Worm (Caenorhabditis elegans) whole organism, L1 larva: Measurements from ENCODE around the gene ZK673.11.
A peak's percentile ranks its signal among the peaks of the same experiment; 100 is the strongest.

Source experiments
- C04F5.9 ChIP-seq: sonication (generic microtip); optimal IDR thresholded peaks from 2 replicates; lab custom pipeline; 2016; ENCODE audit warnings: missing genetic modification characterization, missing compliant biosample characterization
- C34B4.2 ChIP-seq: sonication (generic microtip); optimal IDR thresholded peaks from 2 replicates; lab custom pipeline; 2017; ENCODE audit warnings: mild to moderate bottlenecking, missing genetic modification characterization, missing compliant biosample characterization
- aha-1 ChIP-seq: fragments of 150-350 bp; optimal IDR thresholded peaks from 2 replicates; lab custom pipeline; 2014; ENCODE audit warnings: missing biosample characterization, missing genetic modification characterization
- aly-2 ChIP-seq: fragments of 150-350 bp; optimal IDR thresholded peaks from 2 replicates; lab custom pipeline; 2014; ENCODE audit warnings: missing biosample characterization, missing genetic modification characterization
- blmp-1 ChIP-seq: fragments of 150-350 bp; optimal IDR thresholded peaks from 2 replicates; lab custom pipeline; 2014; ENCODE audit warnings: missing biosample characterization, missing genetic modification characterization
- dpl-1 ChIP-seq, 3 experiments: fragments of 150-350 bp in 2 of 3; sonication (generic microtip) in 1 of 3; optimal IDR thresholded peaks; 2 replicates each; lab custom pipeline; 2014 to 2017; ENCODE audit warnings: missing biosample characterization in 3 of 3, missing genetic modification characterization in 3 of 3, missing genetic modification reagents in 3 of 3
- dsc-1 ChIP-seq: sonication (generic microtip); optimal IDR thresholded peaks from 2 replicates; lab custom pipeline; 2016; ENCODE audit warnings: mild to moderate bottlenecking, missing genetic modification characterization, missing compliant biosample characterization
- efl-1 ChIP-seq, 4 experiments: fragments of 150-350 bp; optimal IDR thresholded peaks in 3 of 4; peaks in 1 of 4; 1 replicate in 1 of 4; 2 replicates in 3 of 4; lab custom pipeline; 2014; ENCODE audit warnings: missing biosample characterization in 2 of 4, missing genetic modification characterization in 2 of 4, missing genetic modification reagents in 2 of 4
- elt-2 ChIP-seq: sonication (generic microtip); optimal IDR thresholded peaks from 2 replicates; lab custom pipeline; 2016; ENCODE audit warnings: missing genetic modification characterization, mild to moderate bottlenecking, inconsistent platforms, missing compliant biosample characterization, missing genetic modification reagents
- elt-3 ChIP-seq, 6 experiments: fragments of 150-350 bp in 1 of 6; sonication (generic microtip); optimal IDR thresholded peaks; 2 replicates each; lab custom pipeline; 2017 to 2018; ENCODE audit warnings: missing biosample characterization in 6 of 6, missing genetic modification characterization in 6 of 6, inconsistent platforms in 1 of 6
- ets-5 ChIP-seq: fragments of 200-800 bp; sonication (Bioruptor generic); IDR thresholded peaks from 2 replicates; pipeline ENCODE4 v1.3.6; 2022; ENCODE audit warnings: missing genetic modification characterization, missing compliant biosample characterization
- fkh-4 ChIP-seq: sonication (generic microtip); optimal IDR thresholded peaks from 2 replicates; lab custom pipeline; 2016; ENCODE audit warnings: missing compliant biosample characterization, missing genetic modification characterization, borderline replicate concordance
- fkh-8 ChIP-seq: sonication (generic microtip); optimal IDR thresholded peaks from 2 replicates; lab custom pipeline; 2016; ENCODE audit warnings: mild to moderate bottlenecking, missing genetic modification characterization, missing compliant biosample characterization
- fos-1 ChIP-seq: fragments of 150-350 bp; optimal IDR thresholded peaks from 2 replicates; lab custom pipeline; 2014; ENCODE audit warnings: missing biosample characterization, missing genetic modification characterization
- grh-1 ChIP-seq: fragments of 200-800 bp; sonication (Bioruptor generic); IDR thresholded peaks from 2 replicates; pipeline ENCODE4 v1.3.6; 2022; ENCODE audit warnings: missing genetic modification reagents, missing genetic modification characterization, missing compliant biosample characterization
- irx-1 ChIP-seq: sonication (generic microtip); optimal IDR thresholded peaks from 2 replicates; lab custom pipeline; 2016; ENCODE audit warnings: missing genetic modification characterization, missing compliant biosample characterization
- lin-13 ChIP-seq: fragments of 150-350 bp; optimal IDR thresholded peaks from 2 replicates; lab custom pipeline; 2014; ENCODE audit warnings: missing biosample characterization, missing genetic modification reagents, missing genetic modification characterization
- lin-14 ChIP-seq: fragments of 200-800 bp; sonication (Bioruptor generic); optimal IDR thresholded peaks from 2 replicates; lab custom pipeline; 2018; ENCODE audit warnings: mild to moderate bottlenecking, missing genetic modification characterization, moderate library complexity, missing compliant biosample characterization
- lin-35 ChIP-seq, 2 experiments: fragments of 150-350 bp; optimal IDR thresholded peaks; 2 replicates each; lab custom pipeline; 2014; ENCODE audit warnings: missing biosample characterization in 2 of 2, missing genetic modification characterization in 2 of 2, missing genetic modification reagents in 2 of 2
- lsy-2 ChIP-seq, 2 experiments: fragments of 150-350 bp; optimal IDR thresholded peaks; 2 replicates each; lab custom pipeline; 2014; ENCODE audit warnings: missing biosample characterization in 2 of 2, missing genetic modification characterization in 2 of 2
- mdl-1 ChIP-seq, 2 experiments: fragments of 150-350 bp; optimal IDR thresholded peaks; 2 replicates each; lab custom pipeline; 2014 to 2017; ENCODE audit warnings: missing biosample characterization in 2 of 2, missing genetic modification characterization in 2 of 2, inconsistent platforms in 1 of 2
- mep-1 ChIP-seq: fragments of 150-350 bp; optimal IDR thresholded peaks from 2 replicates; lab custom pipeline; 2014; ENCODE audit warnings: missing biosample characterization, missing genetic modification characterization
- nhr-11 ChIP-seq: fragments of 150-350 bp; optimal IDR thresholded peaks from 2 replicates; lab custom pipeline; 2014; ENCODE audit warnings: missing biosample characterization, missing genetic modification characterization
- nhr-19 ChIP-seq: fragments of 200-800 bp; sonication (Bioruptor generic); conservative IDR thresholded peaks from 2 replicates; pipeline ENCODE4 v1.3.6; 2022; ENCODE audit warnings: missing genetic modification characterization, missing compliant biosample characterization
- nhr-20 ChIP-seq: sonication (generic microtip); optimal IDR thresholded peaks from 2 replicates; lab custom pipeline; 2016; ENCODE audit warnings: mild to moderate bottlenecking, missing genetic modification characterization, missing compliant biosample characterization
- nhr-28 ChIP-seq: fragments of 150-350 bp; optimal IDR thresholded peaks from 2 replicates; lab custom pipeline; 2014; ENCODE audit warnings: missing biosample characterization, missing genetic modification characterization
- nhr-71 ChIP-seq: sonication (generic microtip); optimal IDR thresholded peaks from 2 replicates; lab custom pipeline; 2016; ENCODE audit warnings: mild to moderate bottlenecking, missing genetic modification characterization, moderate library complexity, missing compliant biosample characterization
- nhr-85 ChIP-seq: sonication (generic microtip); peaks from one replicate; lab custom pipeline; 2016; ENCODE audit warnings: missing genetic modification characterization, inconsistent platforms, missing compliant biosample characterization
- nhr-90 ChIP-seq: sonication (generic microtip); optimal IDR thresholded peaks from 2 replicates; lab custom pipeline; 2016; ENCODE audit warnings: mild to moderate bottlenecking, missing genetic modification characterization, missing compliant biosample characterization; ENCODE audit not compliant: poor library complexity
- pqm-1 ChIP-seq: sonication (generic microtip); optimal IDR thresholded peaks from 3 replicates; lab custom pipeline; 2017; ENCODE audit warnings: missing biosample characterization, missing genetic modification characterization
- rnt-1 ChIP-seq: sonication (generic microtip); optimal IDR thresholded peaks from 2 replicates; lab custom pipeline; 2016; ENCODE audit warnings: mild to moderate bottlenecking, missing genetic modification characterization, moderate library complexity, missing compliant biosample characterization
- snu-23 ChIP-seq: sonication (generic microtip); optimal IDR thresholded peaks from 2 replicates; lab custom pipeline; 2016; ENCODE audit warnings: missing genetic modification characterization, missing compliant biosample characterization
- sox-4 ChIP-seq: sonication (generic microtip); optimal IDR thresholded peaks from 2 replicates; lab custom pipeline; 2016; ENCODE audit warnings: missing genetic modification characterization, missing compliant biosample characterization
- sup-37 ChIP-seq: fragments of 200-800 bp; sonication (Bioruptor generic); optimal IDR thresholded peaks from 2 replicates; lab custom pipeline; 2018; ENCODE audit warnings: mild to moderate bottlenecking, missing genetic modification characterization, missing compliant biosample characterization
- tlp-1 ChIP-seq: fragments of 150-350 bp; optimal IDR thresholded peaks from 2 replicates; lab custom pipeline; 2014; ENCODE audit warnings: missing biosample characterization, missing genetic modification characterization
- unc-130 ChIP-seq: fragments of 150-350 bp; optimal IDR thresholded peaks from 2 replicates; lab custom pipeline; 2017; ENCODE audit warnings: missing biosample characterization, missing genetic modification characterization, inconsistent platforms
- unc-62 ChIP-seq: fragments of 150-350 bp; optimal IDR thresholded peaks from 2 replicates; lab custom pipeline; 2014; ENCODE audit warnings: missing biosample characterization, missing genetic modification reagents, missing genetic modification characterization
- vab-15 ChIP-seq: sonication (generic microtip); optimal IDR thresholded peaks from 2 replicates; lab custom pipeline; 2017; ENCODE audit warnings: missing genotype, mild to moderate bottlenecking, missing genetic modification characterization, missing compliant biosample characterization
- zag-1 ChIP-seq: fragments of 150-350 bp; optimal IDR thresholded peaks from 2 replicates; lab custom pipeline; 2014; ENCODE audit warnings: missing biosample characterization, missing genetic modification characterization
- zip-4 ChIP-seq: fragments of 200-800 bp; sonication (Bioruptor generic); optimal IDR thresholded peaks from 2 replicates; lab custom pipeline; 2018; ENCODE audit warnings: mild to moderate bottlenecking, missing genetic modification characterization, moderate library complexity, missing compliant biosample characterization
- ztf-4 ChIP-seq: fragments of 150-350 bp; optimal IDR thresholded peaks from 2 replicates; lab custom pipeline; 2014; ENCODE audit warnings: missing biosample characterization, missing genetic modification characterization

The ZK673.11 gene

DNA sequence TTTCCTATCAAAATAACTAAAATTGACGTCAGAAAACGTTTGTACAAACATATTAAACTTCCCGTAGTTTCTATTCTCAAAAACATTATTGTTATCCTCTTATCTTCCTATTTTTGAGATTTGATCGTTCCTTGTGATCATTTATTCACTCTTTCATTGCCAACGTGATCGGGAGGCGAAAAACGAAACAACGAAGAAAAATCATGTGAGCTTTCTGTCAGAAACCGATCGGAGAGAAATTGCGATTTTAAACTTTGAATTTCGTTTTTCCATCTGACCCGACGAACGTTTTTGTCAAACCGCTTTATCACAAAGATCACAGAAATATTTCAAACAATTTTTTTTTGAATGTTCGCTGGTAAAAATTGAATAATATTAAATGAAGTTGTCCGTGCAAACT lies 10.8 kb upstream of the ZK673.11 start (continued):
- TF ChIP-seq sox-4 (no peak), tlp-1 (tag; lab: Kevin White, UChicago) (no peak)

DNA sequence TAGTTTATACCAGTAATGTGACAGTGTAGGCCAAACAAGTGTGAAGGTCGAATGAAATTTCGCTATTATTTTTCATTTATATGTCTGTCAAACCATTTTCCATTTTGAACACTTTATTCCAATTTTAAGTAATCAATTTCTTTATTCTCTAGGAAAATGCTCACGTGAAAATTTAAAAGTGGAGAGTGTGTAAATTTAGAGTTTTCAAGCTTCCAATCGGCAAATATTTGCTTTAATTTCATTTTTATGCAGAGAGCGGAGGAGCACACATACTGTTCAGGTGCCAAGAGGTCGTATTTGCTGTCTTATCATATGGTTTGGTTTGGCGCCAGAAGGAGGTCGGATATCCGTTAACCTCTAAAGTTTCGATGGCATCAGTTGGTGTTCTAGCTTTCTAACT lies 10.3 kb upstream of the ZK673.11 start:
- TF ChIP-seq dpl-1 (GFP tag; optimal IDR thresholded peaks at IDR 0.05; lab: Kevin White, UChicago) (peak in 1 of 3 experiments; percentile 20), rnt-1 (tag; lab: Kevin White, UChicago) (peak; percentile 52), fkh-4 (no peak), aha-1 (tag; lab: Kevin White, UChicago) (no peak)

DNA sequence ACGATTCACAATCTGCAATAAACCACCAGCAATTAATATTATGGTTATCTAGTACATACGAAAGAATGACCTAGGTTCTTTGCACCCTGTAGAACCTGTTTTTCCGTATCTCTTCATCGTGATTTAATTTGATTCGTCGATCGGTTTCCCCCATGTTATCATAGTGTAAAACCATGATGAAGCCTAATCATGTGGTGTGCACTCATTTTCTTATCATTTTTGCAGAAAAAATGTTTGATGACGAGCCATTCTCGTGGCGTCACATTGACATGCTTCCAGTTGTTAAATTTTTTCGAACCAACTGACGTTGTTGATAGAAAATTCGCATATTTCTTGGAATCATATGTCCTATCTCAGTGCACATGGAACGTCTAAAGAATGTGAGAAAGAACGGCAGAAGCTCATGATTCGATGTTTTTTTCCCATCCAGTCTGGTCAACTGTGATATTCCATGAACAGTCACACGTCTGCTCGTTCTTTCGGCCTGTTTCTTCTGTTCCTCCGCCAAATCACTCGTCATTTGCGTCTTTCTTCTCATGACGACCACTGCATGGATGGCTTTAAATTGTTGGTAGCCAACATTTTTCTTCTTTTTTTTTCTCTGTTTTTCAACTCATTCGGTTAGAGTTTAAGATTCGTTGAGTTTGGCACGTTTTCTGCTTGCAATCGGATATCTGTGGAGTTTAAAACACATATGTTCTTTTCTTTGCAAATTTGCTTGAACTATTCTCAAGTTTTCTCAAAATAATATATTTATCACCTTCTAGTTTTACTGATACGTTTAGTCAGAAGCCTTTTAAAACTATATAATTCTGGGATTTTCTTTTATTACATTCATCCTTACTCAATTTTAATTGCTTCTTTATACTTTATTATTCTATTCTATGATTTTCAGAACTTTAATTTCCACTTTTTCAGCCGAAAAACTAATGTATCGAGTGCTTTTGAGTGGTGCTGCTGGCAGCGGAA lies 9.4 kb upstream of the ZK673.11 start, which contains the start of gene ZK673.2:
Gene ZK673.2, plus strand, starts transcription at position 919 of the 969 bp plus-strand sequence.
- peak; percentile 80 for TF ChIP-seq blmp-1
- peak; percentile 38 for TF ChIP-seq mep-1 (tag; lab: Kevin White, UChicago)
- TF ChIP-seq sox-4, result no peak
- TF ChIP-seq elt-3 (tag; optimal IDR thresholded peaks at IDR 0.05; lab: Kevin White, UChicago), result peak in 4 of 6 experiments; percentile 22 to 92 (median 51)
- peak; percentile 74 for TF ChIP-seq elt-2 (tag; lab: Kevin White, UChicago)
- peak; percentile 21 for TF ChIP-seq lin-13 (GFP tag; lab: Kevin White, UChicago)
- peak; percentile 55 for TF ChIP-seq snu-23 (GFP tag; lab: Kevin White, UChicago)
- peak; percentile 32 for TF ChIP-seq nhr-11 (tag; lab: Kevin White, UChicago)
- TF ChIP-seq dpl-1 (GFP tag; optimal IDR thresholded peaks at IDR 0.05; lab: Kevin White, UChicago), result no peak
- no peak for TF ChIP-seq pqm-1 (tag; lab: Kevin White, UChicago)
- no peak for TF ChIP-seq efl-1 (optimal IDR thresholded peaks at IDR 0.05; lab: Kevin White, UChicago)
- peak; percentile 7 to 93 for TF ChIP-seq efl-1 (GFP tag; optimal IDR thresholded peaks at IDR 0.05 in 1 of 2; lab: Kevin White, UChicago)
- peak; percentile 72 for TF ChIP-seq grh-1 (GFP tag; lab: Robert Waterston, UW)
- peak; percentile 67 for TF ChIP-seq nhr-20
- TF ChIP-seq rnt-1 (tag; lab: Kevin White, UChicago), result peak; percentile 3
- TF ChIP-seq ztf-4 (tag; lab: Kevin White, UChicago), result no peak
- no peak for TF ChIP-seq zip-4 (GFP tag; lab: Kevin White, UChicago)
- TF ChIP-seq fkh-8 (tag; lab: Kevin White, UChicago), result peak; percentile 29
- TF ChIP-seq ets-5 (GFP tag; lab: Robert Waterston, UW), result no peak
- TF ChIP-seq lsy-2 (tag; optimal IDR thresholded peaks at IDR 0.05; lab: Kevin White, UChicago), result peak in 1 of 2 experiments; percentile 53
- TF ChIP-seq lin-14 (GFP tag; lab: Kevin White, UChicago), result peak; percentile 64
- TF ChIP-seq lin-35 (GFP tag; optimal IDR thresholded peaks at IDR 0.05; lab: Kevin White, UChicago), result peak in 1 of 2 experiments; percentile 51
- TF ChIP-seq nhr-85 (tag; lab: Kevin White, UChicago), result peak; percentile 94
- peak; percentile 45; the same call in 1 of the 2 replicates for TF ChIP-seq nhr-19 (GFP tag; lab: Robert Waterston, UW)
- peak; percentile 46 for TF ChIP-seq nhr-90
- peak; percentile 75 for TF ChIP-seq nhr-71 (tag; lab: Kevin White, UChicago)
- TF ChIP-seq vab-15 (tag; lab: Kevin White, UChicago), result peak; percentile 1
- TF ChIP-seq C34B4.2, result peak; percentile 3
- TF ChIP-seq unc-62 (GFP tag; lab: Kevin White, UChicago), result no peak
- TF ChIP-seq mdl-1 (tag; optimal IDR thresholded peaks at IDR 0.05; lab: Kevin White, UChicago), result peak in 1 of 2 experiments; percentile 64

DNA sequence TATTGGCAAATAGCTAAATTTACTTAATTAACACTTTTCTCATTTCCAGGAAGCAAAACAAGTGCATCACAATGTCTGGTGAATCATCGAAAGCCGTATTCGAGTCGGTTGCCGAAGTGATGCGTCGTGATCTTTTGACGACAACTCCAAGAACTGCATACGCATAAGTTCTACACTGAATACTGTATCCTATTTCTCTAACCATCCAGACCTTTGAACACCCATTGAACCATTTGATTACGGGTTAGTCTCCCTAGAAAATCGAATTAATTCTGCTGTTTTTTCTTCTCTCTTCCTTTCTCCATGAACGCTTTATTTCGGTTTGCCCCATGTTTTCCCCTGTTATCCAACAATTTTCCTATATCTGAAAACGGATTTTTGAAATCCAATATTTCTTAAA lies 7.4 kb upstream of the ZK673.11 start, which contains the start of gene lin-56:
Gene lin-56, plus strand, starts transcription at position 301 of the 400 bp plus-strand sequence.
- TF ChIP-seq unc-130 (tag; lab: Kevin White, UChicago) (no peak), elt-3 (tag; optimal IDR thresholded peaks at IDR 0.05; lab: Kevin White, UChicago) (no peak), fos-1 (tag; lab: Kevin White, UChicago) (no peak), C04F5.9 (tag; lab: Kevin White, UChicago) (no peak), dsc-1 (tag; lab: Kevin White, UChicago) (no peak), pqm-1 (tag; lab: Kevin White, UChicago) (no peak), irx-1 (tag; lab: Kevin White, UChicago) (no peak), mdl-1 (tag; optimal IDR thresholded peaks at IDR 0.05; lab: Kevin White, UChicago) (no peak), zag-1 (tag; lab: Kevin White, UChicago) (no peak), aly-2 (no peak), sup-37 (GFP tag; lab: Kevin White, UChicago) (no peak), nhr-28 (tag; lab: Kevin White, UChicago) (no peak)
